Worm (Caenorhabditis elegans) whole organism, L4/young adult: Measurements from ENCODE around the gene C18F10.2.

Experiments used
- W03F9.2 ChIP-seq: fragments of 150-350 bp; optimal IDR thresholded peaks from 2 replicates; lab custom pipeline; 2014; ENCODE audit warnings: missing biosample characterization, missing genetic modification characterization
- dao-5 ChIP-seq: sonication (generic microtip); optimal IDR thresholded peaks from 2 replicates; lab custom pipeline; 2016; ENCODE audit warnings: missing genotype, missing genetic modification characterization, moderate library complexity, missing compliant biosample characterization
- him-1 ChIP-seq: sonication (generic microtip); optimal IDR thresholded peaks from 2 replicates; lab custom pipeline; 2016; ENCODE audit warnings: missing genotype, missing genetic modification reagents, missing genetic modification characterization, missing compliant biosample characterization

Gene C18F10.2

ce11 chrIII:6272868-6273267 lies at the start of gene C18F10.2:
Gene C18F10.2 (plus strand): TSS chrIII:6273168.
- TF ChIP-seq him-1 (no peak), W03F9.2 (tag; lab: Kevin White, UChicago) (no peak), dao-5 (no peak)

- TF ChIP-seq W03F9.2 (tag; lab: Kevin White, UChicago) (no peak), him-1 (no peak)
These were observed 42.1 kb upstream of the C18F10.2 start, which contains the start of gene esyt-2 for ce11 chrIII:6230870-6231269. Gene esyt-2 (minus strand): TSS chrIII:6230970.

ce11 chrIII:6231880-6232279 lies 41.1 kb upstream of the C18F10.2 start:
- TF ChIP-seq him-1 (no peak), dao-5 (no peak), W03F9.2 (tag; lab: Kevin White, UChicago) (no peak)

ce11 chrIII:6236649-6237048 lies 36.3 kb upstream of the C18F10.2 start, which contains the start of gene T12A2.21:
Gene T12A2.21 (minus strand): TSS chrIII:6236749.
- no peak for TF ChIP-seq dao-5
- TF ChIP-seq W03F9.2 (tag; lab: Kevin White, UChicago): no peak
- TF ChIP-seq him-1: no peak

ce11 chrIII:6240528-6240927 lies 32.4 kb upstream of the C18F10.2 start, which contains the start of gene T12A2.3:
Gene T12A2.3 (plus strand): TSS chrIII:6240828.
- no peak for TF ChIP-seq W03F9.2 (tag; lab: Kevin White, UChicago)
- no peak for TF ChIP-seq him-1
- TF ChIP-seq dao-5: no peak

- TF ChIP-seq him-1 (no peak), W03F9.2 (tag; lab: Kevin White, UChicago) (no peak), dao-5 (no peak)
These were observed 27.2 kb upstream of the C18F10.2 start, which contains the start of gene bcas-2 for ce11 chrIII:6245728-6246127. Gene bcas-2 (minus strand): TSS chrIII:6245828.

ce11 chrIII:6248064-6248687 lies 24.8 kb upstream of the C18F10.2 start, which contains the start of the genes gen-1 and stt-3:
Gene gen-1 (minus strand): TSS chrIII:6248158.
Gene stt-3 (plus strand): TSS chrIII:6248637.
- no peak for TF ChIP-seq dao-5
- TF ChIP-seq him-1: no peak
- no peak for TF ChIP-seq W03F9.2 (tag; lab: Kevin White, UChicago)

ce11 chrIII:6251511-6251910 lies 21.5 kb upstream of the C18F10.2 start, which contains the start of gene amdh-1:
Gene amdh-1 (plus strand): TSS chrIII:6251811.
- TF ChIP-seq dao-5 (no peak), him-1 (no peak)

ce11 chrIII:6254737-6255136 lies 18.2 kb upstream of the C18F10.2 start, which contains the start of gene srg-8:
Gene srg-8 (minus strand): TSS chrIII:6254837.
- TF ChIP-seq dao-5 (no peak), him-1 (no peak), W03F9.2 (tag; lab: Kevin White, UChicago) (no peak)

- TF ChIP-seq W03F9.2 (tag; lab: Kevin White, UChicago) (no peak), dao-5 (no peak)
These were observed 16.3 kb upstream of the C18F10.2 start, which contains the start of gene srg-9 for ce11 chrIII:6256675-6257074. Gene srg-9 (minus strand): TSS chrIII:6256775.

ce11 chrIII:6258262-6258661 lies 14.7 kb upstream of the C18F10.2 start, which contains the start of gene srg-1:
Gene srg-1 (minus strand): TSS chrIII:6258362.
- no peak for TF ChIP-seq him-1
- no peak for TF ChIP-seq W03F9.2 (tag; lab: Kevin White, UChicago)
- no peak for TF ChIP-seq dao-5

ce11 chrIII:6260115-6260514 lies 12.9 kb upstream of the C18F10.2 start, which contains the start of gene srg-2:
Gene srg-2 (minus strand): TSS chrIII:6260215.
- TF ChIP-seq dao-5 (no peak), him-1 (no peak), W03F9.2 (tag; lab: Kevin White, UChicago) (no peak)

- TF ChIP-seq dao-5 (no peak), him-1 (no peak), W03F9.2 (tag; lab: Kevin White, UChicago) (no peak)
These were observed 11.0 kb upstream of the C18F10.2 start, which contains the start of gene srg-4 for ce11 chrIII:6261985-6262384. Gene srg-4 (minus strand): TSS chrIII:6262085.

- TF ChIP-seq him-1: no peak
- TF ChIP-seq dao-5: no peak
- no peak for TF ChIP-seq W03F9.2 (tag; lab: Kevin White, UChicago)
These were observed 8.5 kb upstream of the C18F10.2 start, which contains the start of gene srg-5 for ce11 chrIII:6264447-6264846. Gene srg-5 (minus strand): TSS chrIII:6264547.

ce11 chrIII:6265911-6266310 lies 7.1 kb upstream of the C18F10.2 start, which contains the start of gene srg-6:
Gene srg-6 (minus strand): TSS chrIII:6266011.
- no peak for TF ChIP-seq him-1
- TF ChIP-seq dao-5: no peak
- TF ChIP-seq W03F9.2 (tag; lab: Kevin White, UChicago): no peak
